Worm (Caenorhabditis elegans): ENCODE measurements around the gene F56A8.5.
A peak's percentile ranks its signal among the peaks of the same experiment; 100 is the strongest.

F56A8.5 gene

DNA sequence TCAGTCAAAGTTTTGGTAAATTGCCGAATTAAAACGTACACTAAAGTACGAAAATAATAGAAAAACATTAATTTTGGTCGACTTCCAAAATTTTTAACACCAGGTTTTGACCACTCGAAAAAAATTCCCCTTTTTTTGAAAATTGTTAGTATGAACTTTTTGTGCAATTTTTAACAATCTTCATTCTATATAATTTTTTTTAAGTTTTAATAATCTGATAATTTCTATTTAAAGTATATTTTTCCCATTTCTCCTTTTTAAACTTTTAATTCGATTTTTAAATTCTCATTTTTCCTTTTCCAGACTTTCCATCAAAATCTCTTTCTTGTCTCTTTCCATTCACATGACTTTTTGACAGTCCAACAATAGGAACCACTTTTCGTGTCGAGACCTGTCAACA, 11.3 kb downstream of the F56A8.5 start, which contains the start of gene unc-64:
unc-64 (plus strand) TSS at position 301 of the 400 bp plus-strand sequence.
- TF ChIP-seq flt-1 (GFP tag; IDR thresholded peaks at IDR 0.05) (no peak), med-1 (GFP tag; optimal IDR thresholded peaks at IDR 0.05; ENCODE audit: insufficient read depth) (no peak), ztf-23 (GFP tag; IDR thresholded peaks at IDR 0.05) (no peak), cog-1 (tag; optimal IDR thresholded peaks at IDR 0.05) (no peak), ref-1 (GFP tag; conservative IDR thresholded peaks at IDR 0.05) (no peak), tab-1 (GFP tag; IDR thresholded peaks at IDR 0.05) (no peak), ztf-29 (GFP tag; IDR thresholded peaks at IDR 0.05) (no peak), T22C8.4 (GFP tag; IDR thresholded peaks at IDR 0.05) (no peak), klf-2 (GFP tag; conservative IDR thresholded peaks at IDR 0.05) (no peak)

DNA sequence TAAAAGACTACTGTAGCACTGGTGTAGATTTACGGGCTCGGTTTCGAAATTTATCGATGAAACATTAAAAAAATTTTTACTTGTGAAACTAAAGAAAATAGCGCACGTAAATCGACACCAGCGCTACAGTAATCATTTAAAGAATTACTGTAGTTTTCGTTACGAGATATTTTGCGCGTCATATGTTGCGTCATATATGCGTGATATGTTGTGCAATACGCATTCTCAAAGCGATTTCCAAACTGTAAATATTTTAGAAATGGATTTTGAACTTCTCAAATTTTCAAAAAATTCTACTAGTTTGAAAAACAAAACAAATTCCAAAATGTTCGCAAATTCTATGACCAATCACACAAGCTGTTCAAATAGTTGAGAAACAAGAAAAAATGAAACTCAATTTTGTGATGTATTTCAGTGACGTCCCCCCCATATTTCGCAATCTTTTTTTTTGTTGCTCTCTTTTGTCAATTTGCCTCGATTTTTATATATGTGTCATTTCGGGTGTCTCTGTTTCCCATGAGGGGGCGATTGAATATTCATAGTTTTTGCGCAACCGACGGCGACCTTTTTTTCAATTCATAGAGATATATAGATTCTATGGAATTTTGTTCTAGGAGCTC, 12.3 kb downstream of the F56A8.5 start:
- TF ChIP-seq tab-1 (GFP tag; IDR thresholded peaks at IDR 0.05), result no peak
- no peak for TF ChIP-seq cog-1 (tag; optimal IDR thresholded peaks at IDR 0.05)
- no peak for TF ChIP-seq ztf-29 (GFP tag; IDR thresholded peaks at IDR 0.05)
- TF ChIP-seq flt-1 (GFP tag; IDR thresholded peaks at IDR 0.05), result no peak
- TF ChIP-seq T22C8.4 (GFP tag; IDR thresholded peaks at IDR 0.05), result no peak
- TF ChIP-seq ref-1 (GFP tag; conservative IDR thresholded peaks at IDR 0.05), result no peak
- 0 out of 2 replicates have a peak, but pooled peaks have one; percentile 18 for TF ChIP-seq klf-2 (GFP tag; conservative IDR thresholded peaks at IDR 0.05)
- no peak for TF ChIP-seq ztf-23 (GFP tag; IDR thresholded peaks at IDR 0.05)

DNA sequence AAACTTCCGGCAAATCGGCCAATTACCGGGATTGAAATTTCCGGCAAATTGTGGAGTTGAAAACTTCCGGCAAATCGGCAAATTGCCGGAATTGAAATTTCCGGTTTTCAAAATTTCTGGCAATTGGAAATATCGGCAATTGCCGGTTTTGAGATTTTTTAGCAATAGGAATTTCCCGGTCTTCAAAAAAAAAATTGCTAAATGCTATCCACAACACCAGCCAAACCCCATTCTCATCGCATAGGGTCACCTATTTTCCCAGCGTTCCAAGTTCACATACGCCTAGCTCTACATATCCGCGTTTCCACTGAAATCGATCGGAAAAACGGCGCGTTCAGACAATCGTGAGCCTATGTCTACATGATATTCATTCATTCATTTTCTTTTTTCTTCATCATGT, 19.8 kb downstream of the F56A8.5 start, which contains the start of gene F56A8.8:
F56A8.8 (plus strand) TSS at position 301 of the 400 bp plus-strand sequence.
- no peak for TF ChIP-seq ztf-23 (GFP tag; IDR thresholded peaks at IDR 0.05)
- no peak for TF ChIP-seq ztf-29 (GFP tag; IDR thresholded peaks at IDR 0.05)
- no peak for TF ChIP-seq tab-1 (GFP tag; IDR thresholded peaks at IDR 0.05)
- TF ChIP-seq cog-1 (tag; optimal IDR thresholded peaks at IDR 0.05), result no peak
- TF ChIP-seq T22C8.4 (GFP tag; IDR thresholded peaks at IDR 0.05), result no peak
- no peak for TF ChIP-seq klf-2 (GFP tag; conservative IDR thresholded peaks at IDR 0.05)
- no peak for TF ChIP-seq med-1 (GFP tag; optimal IDR thresholded peaks at IDR 0.05; ENCODE audit: insufficient read depth)
- no peak for TF ChIP-seq flt-1 (GFP tag; IDR thresholded peaks at IDR 0.05)
- no peak for TF ChIP-seq ref-1 (GFP tag; conservative IDR thresholded peaks at IDR 0.05)

DNA sequence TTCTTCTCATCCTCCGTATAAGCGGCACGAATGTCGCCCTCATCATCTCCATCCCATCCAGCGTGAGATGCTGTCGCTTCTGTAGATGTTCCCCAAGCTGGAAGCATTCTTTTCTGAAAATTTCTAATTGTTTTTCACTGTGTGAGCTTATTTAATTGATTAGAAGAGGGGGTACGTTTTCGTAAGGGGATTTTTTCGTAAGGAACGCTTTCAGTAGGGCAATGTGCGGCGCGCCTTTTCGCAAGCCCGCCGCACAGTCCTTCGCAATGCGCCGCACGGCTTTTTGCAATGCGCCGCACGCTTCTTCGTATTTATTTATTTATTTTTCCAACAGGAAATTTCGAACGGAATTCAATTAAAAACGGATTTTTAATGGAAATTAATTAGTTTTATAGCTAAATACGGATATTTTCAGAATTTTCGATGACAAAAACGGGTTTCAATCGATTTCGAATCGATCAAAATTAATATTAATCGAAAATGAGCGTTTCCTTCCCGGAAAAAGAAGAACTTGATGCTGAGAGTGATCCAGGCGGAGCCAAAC, 27.4 kb downstream of the F56A8.5 start, which contains the start of gene set-25:
set-25 (minus strand) TSS at position 120 of the 544 bp plus-strand sequence.
- TF ChIP-seq med-1 (GFP tag; optimal IDR thresholded peaks at IDR 0.05; ENCODE audit: insufficient read depth) (peak; percentile 48), ztf-23 (GFP tag; IDR thresholded peaks at IDR 0.05) (peak; percentile 86), flt-1 (GFP tag; IDR thresholded peaks at IDR 0.05) (peak; percentile 67), tab-1 (GFP tag; IDR thresholded peaks at IDR 0.05) (peak; percentile 34; the same call in 1 of the 2 replicates), klf-2 (GFP tag; conservative IDR thresholded peaks at IDR 0.05) (peak; percentile 77)

DNA sequence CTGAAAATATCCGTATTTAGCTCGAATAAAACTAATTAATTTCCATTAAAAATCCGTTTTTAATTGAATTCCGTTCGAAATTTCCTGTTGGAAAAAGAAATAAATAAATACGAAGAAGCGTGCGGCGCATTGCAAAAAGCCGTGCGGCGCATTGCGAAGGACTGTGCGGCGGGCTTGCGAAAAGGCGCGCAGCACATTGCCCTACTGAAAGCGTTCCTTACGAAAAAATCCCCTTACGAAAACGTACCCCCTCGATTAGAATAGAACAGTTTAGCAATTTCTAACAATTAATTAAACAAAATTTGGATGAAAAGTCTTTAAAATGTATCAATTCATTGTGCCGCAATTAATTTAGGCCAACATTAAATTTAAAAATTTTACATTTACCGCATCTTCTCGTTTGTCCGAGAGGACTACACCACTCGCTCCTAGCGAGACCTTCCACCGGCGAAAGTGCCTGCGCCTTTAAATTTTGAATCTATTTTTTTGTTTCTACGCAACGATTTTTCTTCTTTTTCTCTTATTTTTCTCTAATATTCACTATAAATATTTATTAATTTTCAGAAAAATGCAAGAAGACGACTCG, 30.7 kb downstream of the F56A8.5 start, which contains the start of gene npp-18:
npp-18 (plus strand) TSS at position 565 of the 586 bp plus-strand sequence.
- peak; percentile 64 for TF ChIP-seq ref-1 (GFP tag; conservative IDR thresholded peaks at IDR 0.05)
- peak; percentile 88 for TF ChIP-seq ztf-29 (GFP tag; IDR thresholded peaks at IDR 0.05)
- TF ChIP-seq tab-1 (GFP tag; IDR thresholded peaks at IDR 0.05), result peak; percentile 87
- peak; percentile 91 for TF ChIP-seq flt-1 (GFP tag; IDR thresholded peaks at IDR 0.05)
- TF ChIP-seq klf-2 (GFP tag; conservative IDR thresholded peaks at IDR 0.05), result peak; percentile 84
- peak; percentile 74 for TF ChIP-seq T22C8.4 (GFP tag; IDR thresholded peaks at IDR 0.05)
- peak; percentile 93 for TF ChIP-seq ztf-23 (GFP tag; IDR thresholded peaks at IDR 0.05)

DNA sequence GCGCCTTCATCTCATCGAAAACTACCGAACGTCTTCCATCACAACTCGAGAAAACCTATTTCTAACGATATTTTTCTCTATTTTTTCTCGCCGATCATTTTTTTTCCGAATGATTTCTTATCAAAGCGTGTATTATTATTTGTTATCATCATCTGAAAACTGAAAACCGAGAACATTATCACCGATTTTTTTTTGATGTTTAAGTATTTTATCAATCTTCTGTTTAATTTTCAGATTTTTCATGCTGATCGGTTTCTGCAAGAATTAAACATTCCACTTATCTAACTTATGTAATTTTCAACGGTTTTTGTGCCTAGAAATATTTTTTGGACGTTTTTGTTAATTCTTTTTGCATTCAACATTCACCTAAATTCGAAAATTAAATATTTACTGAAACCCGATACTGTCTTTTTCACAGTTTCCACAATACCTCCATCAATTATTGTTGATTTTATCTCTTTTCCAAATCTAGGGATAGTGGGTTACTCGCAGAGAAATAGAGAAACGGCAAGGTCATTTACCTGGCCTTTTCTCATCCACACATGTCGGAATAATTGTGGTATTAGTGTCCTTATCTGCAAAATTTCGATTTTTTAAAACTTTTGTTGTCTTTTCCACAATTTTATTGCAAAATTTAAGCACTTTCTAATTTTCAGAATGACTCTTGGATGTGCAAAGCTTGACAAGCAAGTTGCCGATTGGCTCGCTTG, 33.2 kb downstream of the F56A8.5 start, which contains the start of gene pgm-2:
pgm-2 (plus strand) TSS at position 657 of the 710 bp plus-strand sequence.
- no peak for TF ChIP-seq flt-1 (GFP tag; IDR thresholded peaks at IDR 0.05)
- TF ChIP-seq ref-1 (GFP tag; conservative IDR thresholded peaks at IDR 0.05), result no peak
- TF ChIP-seq ztf-29 (GFP tag; IDR thresholded peaks at IDR 0.05), result no peak

DNA sequence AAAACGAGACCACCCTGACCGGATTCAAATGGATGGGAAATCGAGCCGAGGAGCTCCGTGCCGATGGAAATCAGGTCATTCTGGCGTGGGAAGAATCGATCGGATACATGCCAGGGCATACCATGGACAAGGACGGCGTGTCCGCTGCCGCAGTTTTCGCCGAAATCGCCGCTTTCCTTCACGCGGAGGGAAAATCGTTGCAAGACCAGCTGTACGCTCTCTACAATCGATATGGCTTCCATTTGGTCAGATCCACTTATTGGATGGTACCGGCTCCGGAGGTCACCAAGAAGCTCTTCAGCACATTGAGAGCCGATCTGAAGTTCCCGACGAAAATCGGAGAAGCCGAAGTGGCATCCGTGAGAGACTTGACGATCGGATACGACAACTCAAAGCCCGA, 36.3 kb downstream of the F56A8.5 start:
- no peak for TF ChIP-seq ref-1 (GFP tag; conservative IDR thresholded peaks at IDR 0.05)
- TF ChIP-seq flt-1 (GFP tag; IDR thresholded peaks at IDR 0.05), result 0 out of 2 replicates have a peak, but pooled peaks have one; percentile 12
- no peak for TF ChIP-seq klf-2 (GFP tag; conservative IDR thresholded peaks at IDR 0.05)

DNA sequence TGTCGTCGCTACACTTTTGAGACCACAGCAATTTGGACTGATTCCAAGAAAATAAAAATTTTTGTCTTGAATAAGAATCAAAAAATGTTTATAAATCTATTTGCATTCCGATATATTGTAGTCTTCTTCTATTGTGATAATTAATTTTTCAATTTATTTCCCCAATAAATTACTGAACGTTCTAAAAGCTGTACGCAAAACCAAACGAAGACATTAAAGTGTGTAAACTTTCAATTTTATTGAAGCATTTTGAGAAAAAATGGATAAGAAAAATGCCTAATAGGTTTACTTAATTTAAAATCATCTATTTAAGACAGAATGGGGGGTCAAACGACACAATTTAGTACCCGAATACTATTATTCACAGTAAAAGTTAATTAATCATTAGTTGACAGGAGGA, 36.9 kb downstream of the F56A8.5 start:
- TF ChIP-seq flt-1 (GFP tag; IDR thresholded peaks at IDR 0.05) (no peak), ztf-23 (GFP tag; IDR thresholded peaks at IDR 0.05) (no peak), klf-2 (GFP tag; conservative IDR thresholded peaks at IDR 0.05) (no peak), T22C8.4 (GFP tag; IDR thresholded peaks at IDR 0.05) (no peak), ztf-29 (GFP tag; IDR thresholded peaks at IDR 0.05) (no peak), ref-1 (GFP tag; conservative IDR thresholded peaks at IDR 0.05) (no peak), tab-1 (GFP tag; IDR thresholded peaks at IDR 0.05) (no peak), med-1 (GFP tag; optimal IDR thresholded peaks at IDR 0.05; ENCODE audit: insufficient read depth) (no peak), cog-1 (tag; optimal IDR thresholded peaks at IDR 0.05) (no peak)

DNA sequence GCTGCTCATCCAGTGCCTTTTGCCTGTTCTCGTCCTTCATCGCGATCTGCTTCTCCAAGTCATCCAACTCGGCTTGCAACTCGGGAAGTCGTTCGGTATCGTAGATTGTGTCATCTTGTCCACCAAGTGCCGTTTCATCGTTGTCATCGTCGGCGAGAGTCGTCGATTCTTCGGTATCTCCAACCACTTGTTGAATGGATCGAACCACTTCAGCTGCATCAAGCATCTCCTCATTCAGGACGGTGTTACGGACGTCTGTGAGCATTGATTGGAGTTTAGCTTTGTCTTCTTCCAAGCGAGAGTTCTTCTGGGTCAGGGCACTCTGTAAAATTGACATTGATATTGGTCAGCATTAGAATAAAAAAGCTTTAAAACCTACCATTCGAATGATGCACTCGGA, 39.9 kb downstream of the F56A8.5 start:
- TF ChIP-seq ref-1 (GFP tag; conservative IDR thresholded peaks at IDR 0.05) (no peak), klf-2 (GFP tag; conservative IDR thresholded peaks at IDR 0.05) (no peak)
